Worm (Caenorhabditis elegans): ENCODE measurements around the gene T04F8.8.
A peak's percentile ranks its signal among the peaks of the same experiment; 100 is the strongest.

T04F8.8 gene

DNA sequence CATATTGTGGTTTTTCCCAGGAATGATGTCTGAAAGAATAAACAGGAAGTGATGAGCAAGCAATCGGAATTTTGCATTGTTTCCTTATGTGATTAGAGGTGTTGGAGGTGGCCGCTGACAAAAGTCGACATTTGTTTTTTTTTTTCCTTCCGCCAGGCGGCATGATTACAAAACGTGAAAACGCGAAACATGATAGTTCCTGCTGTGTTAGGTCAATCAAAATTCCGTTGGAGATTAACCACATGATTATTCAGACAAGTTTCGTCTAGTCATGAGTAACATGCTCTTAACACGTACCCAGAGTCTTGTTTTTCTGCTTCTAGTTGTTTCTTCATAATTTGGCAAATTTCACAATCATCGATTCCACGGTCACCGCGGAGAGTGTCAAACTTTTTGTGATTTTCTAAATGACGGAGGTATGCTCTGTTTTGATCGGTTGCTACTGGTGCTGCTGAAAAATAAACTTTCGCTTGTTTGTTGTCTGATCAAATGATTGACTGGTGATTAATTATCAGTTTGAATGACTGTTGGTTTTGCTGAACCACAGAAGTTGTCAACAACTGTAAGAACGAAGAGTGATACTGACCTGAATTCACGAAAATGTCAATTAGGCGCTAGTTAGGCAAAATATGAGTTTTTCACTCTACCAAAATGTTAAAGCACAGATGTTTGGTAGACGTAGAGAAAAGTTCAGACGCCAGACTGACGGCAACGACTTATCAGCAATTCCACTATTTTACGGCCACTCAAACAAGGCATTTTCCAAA lies 32.1 kb downstream of the T04F8.8 start (continued):
- no peak for TF ChIP-seq F37D6.2 (tag; optimal IDR thresholded peaks at IDR 0.05)
- TF ChIP-seq nhr-48 (tag; optimal IDR thresholded peaks at IDR 0.05), result peak; percentile 29
- no peak for TF ChIP-seq aha-1 (tag)
- TF ChIP-seq hlh-11 (tag; optimal IDR thresholded peaks at IDR 0.05), result peak; percentile 49
- TF ChIP-seq F10B5.3 (tag; optimal IDR thresholded peaks at IDR 0.05), result no peak
- no peak for TF ChIP-seq saeg-2 (GFP tag; IDR thresholded peaks at IDR 0.05)
- no peak for TF ChIP-seq ceh-62 (tag; optimal IDR thresholded peaks at IDR 0.05)
- TF ChIP-seq ztf-7 (tag; optimal IDR thresholded peaks at IDR 0.05), result no peak
- no peak for TF ChIP-seq madf-5 (GFP tag; IDR thresholded peaks at IDR 0.05)
- TF ChIP-seq unc-62 (GFP tag; optimal IDR thresholded peaks at IDR 0.05 in 1 of 2), result peak in 1 of 2 experiments; percentile 97
- no peak for TF ChIP-seq unc-62 (tag; optimal IDR thresholded peaks at IDR 0.05)
- TF ChIP-seq skn-1 (tag; optimal IDR thresholded peaks at IDR 0.05), result no peak
- TF ChIP-seq daf-16 (GFP tag; optimal IDR thresholded peaks at IDR 0.05), result peak in 1 of 2 experiments; percentile 59
- TF ChIP-seq daf-16 (tag; optimal IDR thresholded peaks at IDR 0.05), result peak; percentile 87
- no peak for TF ChIP-seq Y48G9A.11 (GFP tag; IDR thresholded peaks at IDR 0.05)
- no peak for TF ChIP-seq dmd-9 (GFP tag; IDR thresholded peaks at IDR 0.05)
- TF ChIP-seq gei-8 (GFP tag; optimal IDR thresholded peaks at IDR 0.05), result no peak

DNA sequence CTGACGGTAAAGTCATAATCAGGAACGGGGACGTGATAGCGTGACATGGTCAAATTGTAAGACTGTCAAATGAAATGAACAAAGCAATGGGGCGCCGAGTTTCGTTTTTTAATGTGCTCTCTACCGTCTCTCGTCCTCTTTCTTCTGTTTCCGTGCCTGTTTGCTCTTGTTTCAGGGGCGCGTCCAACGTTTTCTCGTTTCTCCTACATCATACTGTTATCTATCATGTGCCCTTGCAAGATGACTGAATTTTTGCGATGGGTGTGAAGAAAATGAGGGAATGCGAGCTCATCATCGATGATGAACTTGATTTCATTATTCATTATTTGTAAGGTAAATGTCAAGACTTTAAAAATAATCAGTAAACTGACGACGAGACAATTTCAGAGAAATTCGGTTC lies 33.6 kb downstream of the T04F8.8 start, which contains the start of gene T04F8.7:
Gene T04F8.7, minus strand, starts transcription at position 130 of the 400 bp plus-strand sequence.
- TF ChIP-seq set-16 (GFP tag; IDR thresholded peaks at IDR 0.05) (no peak), php-3 (GFP tag; IDR thresholded peaks at IDR 0.05) (no peak), mxl-3 (GFP tag; optimal IDR thresholded peaks at IDR 0.05) (peak; percentile 39), daf-16 (GFP tag; optimal IDR thresholded peaks at IDR 0.05) (no peak), daf-16 (tag; optimal IDR thresholded peaks at IDR 0.05) (peak; percentile 87), aha-1 (tag) (peak; percentile 95), hlh-11 (tag; optimal IDR thresholded peaks at IDR 0.05) (peak; percentile 85), mes-2 (tag; optimal IDR thresholded peaks at IDR 0.05; ENCODE audit: poor library complexity, severe bottlenecking) (no peak), nhr-48 (tag; optimal IDR thresholded peaks at IDR 0.05) (peak; percentile 38), vab-7 (GFP tag; IDR thresholded peaks at IDR 0.05) (no peak), rbr-2 (tag; optimal IDR thresholded peaks at IDR 0.05) (no peak), lin-38 (GFP tag; IDR thresholded peaks at IDR 0.05) (no peak), ceh-32 (tag; optimal IDR thresholded peaks at IDR 0.05; ENCODE audit: poor library complexity) (no peak), nhr-28 (tag; optimal IDR thresholded peaks at IDR 0.05) (peak; percentile 66), nhr-77 (tag; optimal IDR thresholded peaks at IDR 0.05) (peak; percentile 13), hlh-30 (tag; optimal IDR thresholded peaks at IDR 0.05; ENCODE audit: insufficient read depth) (peak; percentile 65), nhr-41 (GFP tag; IDR thresholded peaks at IDR 0.05) (0 out of 2 replicates have a peak, but pooled peaks have one; percentile 13), dpl-1 (GFP tag; optimal IDR thresholded peaks at IDR 0.05) (no peak), dmd-6 (GFP tag; IDR thresholded peaks at IDR 0.05) (peak; percentile 88), hif-1 (tag; optimal IDR thresholded peaks at IDR 0.05) (peak in 1 of 2 experiments; percentile 32), pqm-1 (tag; optimal IDR thresholded peaks at IDR 0.05) (peak; percentile 50), dve-1 (tag; optimal IDR thresholded peaks at IDR 0.05; ENCODE audit: insufficient read depth) (peak; percentile 75), tra-1 (GFP tag; IDR thresholded peaks at IDR 0.05) (0 out of 2 replicates have a peak, but pooled peaks have one; percentile 42)

- TF ChIP-seq daf-8 (GFP tag; IDR thresholded peaks at IDR 0.05) (no peak), nhr-102 (tag; optimal IDR thresholded peaks at IDR 0.05) (no peak), set-16 (GFP tag; IDR thresholded peaks at IDR 0.05) (no peak), Y105C5A.15 (GFP tag; IDR thresholded peaks at IDR 0.05) (no peak), lin-15B (tag; optimal IDR thresholded peaks at IDR 0.05) (no peak), ztf-7 (tag; optimal IDR thresholded peaks at IDR 0.05) (no peak), F49E8.2 (tag; optimal IDR thresholded peaks at IDR 0.05; ENCODE audit: borderline replicate concordance) (no peak), Y5F2A.4 (GFP tag; optimal IDR thresholded peaks at IDR 0.05) (no peak), jun-1 (tag; optimal IDR thresholded peaks at IDR 0.05) (no peak), ZK337.2 (GFP tag; IDR thresholded peaks at IDR 0.05) (no peak), snpc-1.2 (GFP tag; IDR thresholded peaks at IDR 0.05) (no peak)
Measured at ce11 chrX:11684261-11684660, 37.0 kb downstream of the T04F8.8 start, which contains the start of gene hnd-1. Gene hnd-1 (plus strand): TSS chrX:11684561.
